Fruit fly (Drosophila melanogaster) whole organism, wandering third instar larva: ENCODE data around the gene Dpy-30L1.

ENCODE experiments used
- Abd-B ChIP-seq: fragments of >200 bp; optimal IDR thresholded peaks from 2 replicates; lab custom pipeline; 2017; ENCODE audit warnings: missing biosample characterization, missing genetic modification characterization
- CG32264 ChIP-seq: fragments of 200-800 bp; sonication (Bioruptor generic); optimal IDR thresholded peaks from 2 replicates; lab custom pipeline; 2016; ENCODE audit warnings: missing biosample characterization, missing genetic modification characterization
- CG9705 ChIP-seq: fragments of 200-800 bp; sonication (Bioruptor generic); optimal IDR thresholded peaks from 2 replicates; lab custom pipeline; 2018; ENCODE audit warnings: missing biosample characterization, mild to moderate bottlenecking, missing genetic modification characterization
- CrebA ChIP-seq: fragments of 200-800 bp; sonication (Bioruptor generic); optimal IDR thresholded peaks from 2 replicates; lab custom pipeline; 2016; ENCODE audit warnings: missing biosample characterization, mild to moderate bottlenecking, missing genetic modification characterization, borderline replicate concordance
- Dif ChIP-seq: fragments of 200-275, 200-300 bp; sonication (Bioruptor generic); optimal IDR thresholded peaks from 2 replicates; lab custom pipeline; 2018; ENCODE audit warnings: missing biosample characterization, missing genetic modification characterization; ENCODE audit not compliant: partially characterized antibody
- GATAd ChIP-seq: sonication (Bioruptor generic); optimal IDR thresholded peaks from 2 replicates; lab custom pipeline; 2016; ENCODE audit warnings: missing biosample characterization, missing genetic modification characterization
- HLH106 ChIP-seq: fragments of 200-800 bp; optimal IDR thresholded peaks from 3 replicates; lab custom pipeline; 2019; ENCODE audit warnings: missing biosample characterization, mild to moderate bottlenecking, missing genetic modification characterization, moderate library complexity
- Hr78 ChIP-seq: fragments of >200 bp; optimal IDR thresholded peaks from 2 replicates; lab custom pipeline; 2017; ENCODE audit warnings: missing biosample characterization, missing genetic modification characterization
- Hr83 ChIP-seq: fragments of 200-300 bp; sonication (Bioruptor generic); optimal IDR thresholded peaks from 2 replicates; lab custom pipeline; 2016; ENCODE audit warnings: missing biosample characterization, mild to moderate bottlenecking, missing genetic modification characterization, moderate library complexity; ENCODE audit not compliant: poor library complexity, severe bottlenecking
- Mio ChIP-seq: sonication (Bioruptor generic); optimal IDR thresholded peaks from 2 replicates; lab custom pipeline; 2016; ENCODE audit warnings: missing biosample characterization, missing genetic modification characterization
- Myc ChIP-seq: fragments of >200 bp; optimal IDR thresholded peaks from 2 replicates; lab custom pipeline; 2017
- OdsH ChIP-seq: fragments of 200-800 bp; sonication (Bioruptor generic); optimal IDR thresholded peaks from 2 replicates; lab custom pipeline; 2016; ENCODE audit warnings: missing biosample characterization, mild to moderate bottlenecking, missing genetic modification characterization
- Rel ChIP-seq, 2 experiments: fragments of 200-800 bp; sonication (Bioruptor generic) in 1 of 2; optimal IDR thresholded peaks; 2 replicates in 1 of 2; 3 replicates in 1 of 2; lab custom pipeline; 2016 to 2019; ENCODE audit warnings: mild to moderate bottlenecking in 2 of 2, missing biosample characterization in 2 of 2, missing genetic modification characterization in 2 of 2, moderate library complexity in 1 of 2
- Sp1 ChIP-seq: fragments of 200-800 bp; sonication (Bioruptor generic); optimal IDR thresholded peaks from 3 replicates; lab custom pipeline; 2019; ENCODE audit warnings: missing biosample characterization, mild to moderate bottlenecking, missing genetic modification characterization, moderate library complexity
- Vsx2 ChIP-seq: fragments of 200-300, 225-300 bp; sonication (Bioruptor generic); optimal IDR thresholded peaks from 2 replicates; lab custom pipeline; 2018; ENCODE audit warnings: missing biosample characterization, missing genetic modification characterization; ENCODE audit not compliant: partially characterized antibody
- br ChIP-seq: fragments of 200-800 bp; sonication (Bioruptor generic); optimal IDR thresholded peaks from 2 replicates; lab custom pipeline; 2016; ENCODE audit warnings: missing biosample characterization, missing genetic modification characterization
- brk ChIP-seq: fragments of 200-800 bp; sonication (Bioruptor generic); optimal IDR thresholded peaks from 2 replicates; lab custom pipeline; 2016; ENCODE audit warnings: missing biosample characterization, mild to moderate bottlenecking, missing genetic modification characterization
- dl ChIP-seq, 2 experiments: fragments of 175-275, 200-275 bp in 1 of 2; fragments of 200-275 bp in 1 of 2; sonication (Bioruptor generic); optimal IDR thresholded peaks; lab custom pipeline; 2018; ENCODE audit warnings: mild to moderate bottlenecking in 2 of 2, missing biosample characterization in 2 of 2, missing genetic modification characterization in 2 of 2, moderate library complexity in 2 of 2; ENCODE audit not compliant: partially characterized antibody in 2 of 2, insufficient read depth in 1 of 2
- dmrt93B ChIP-seq: fragments of 200-800 bp; sonication (Bioruptor generic); optimal IDR thresholded peaks from 2 replicates; lab custom pipeline; 2018; ENCODE audit warnings: missing biosample characterization, mild to moderate bottlenecking, missing genetic modification characterization
- dsf ChIP-seq: sonication (Bioruptor generic); optimal IDR thresholded peaks from 2 replicates; lab custom pipeline; 2016; ENCODE audit warnings: missing biosample characterization, missing genetic modification characterization, borderline replicate concordance
- foxo ChIP-seq, 2 experiments: fragments of 200-800 bp; sonication (Bioruptor generic); optimal IDR thresholded peaks; 2 replicates in 1 of 2; 3 replicates in 1 of 2; lab custom pipeline; 2016 to 2017; ENCODE audit warnings: missing biosample characterization in 2 of 2, missing genetic modification characterization in 2 of 2
- fru ChIP-seq: fragments of 200-800 bp; sonication (Bioruptor generic); optimal IDR thresholded peaks from 3 replicates; lab custom pipeline; 2016; ENCODE audit warnings: missing biosample characterization, mild to moderate bottlenecking, missing genetic modification characterization
- h ChIP-seq: fragments of 200-800 bp; sonication (Bioruptor generic); optimal IDR thresholded peaks from 3 replicates; lab custom pipeline; 2016; ENCODE audit warnings: missing biosample characterization, mild to moderate bottlenecking, missing genetic modification characterization
- psq ChIP-seq: fragments of 200-800 bp; sonication (Bioruptor generic); optimal IDR thresholded peaks from 3 replicates; lab custom pipeline; 2017; ENCODE audit warnings: missing biosample characterization, mild to moderate bottlenecking, missing genetic modification characterization, moderate library complexity
- rgr ChIP-seq: fragments of 200-800 bp; sonication (Bioruptor generic); optimal IDR thresholded peaks from 3 replicates; lab custom pipeline; 2016; ENCODE audit warnings: missing biosample characterization, mild to moderate bottlenecking, missing genetic modification characterization
- sv ChIP-seq: fragments of 200-800 bp; sonication (Bioruptor generic); optimal IDR thresholded peaks from 3 replicates; lab custom pipeline; 2016; ENCODE audit warnings: missing biosample characterization, missing genetic modification characterization
- tai ChIP-seq: sonication (Bioruptor generic); optimal IDR thresholded peaks from 2 replicates; lab custom pipeline; 2016; ENCODE audit warnings: missing biosample characterization, missing genetic modification characterization
- usp ChIP-seq: fragments of >200 bp; optimal IDR thresholded peaks from 2 replicates; lab custom pipeline; 2017; ENCODE audit warnings: missing biosample characterization, missing genetic modification characterization

The Dpy-30L1 gene

dm6 chr2L:10751879-10752620 is 19.6 kb downstream of the Dpy-30L1 start:
- no peak for TF ChIP-seq dl (GFP tag; optimal IDR thresholded peaks at IDR 0.05; lab: Kevin White, UChicago; ENCODE audit: insufficient read depth in 1 of 2, partially characterized antibody in 2 of 2)
- TF ChIP-seq sv, result peak; percentile 33

DNA sequence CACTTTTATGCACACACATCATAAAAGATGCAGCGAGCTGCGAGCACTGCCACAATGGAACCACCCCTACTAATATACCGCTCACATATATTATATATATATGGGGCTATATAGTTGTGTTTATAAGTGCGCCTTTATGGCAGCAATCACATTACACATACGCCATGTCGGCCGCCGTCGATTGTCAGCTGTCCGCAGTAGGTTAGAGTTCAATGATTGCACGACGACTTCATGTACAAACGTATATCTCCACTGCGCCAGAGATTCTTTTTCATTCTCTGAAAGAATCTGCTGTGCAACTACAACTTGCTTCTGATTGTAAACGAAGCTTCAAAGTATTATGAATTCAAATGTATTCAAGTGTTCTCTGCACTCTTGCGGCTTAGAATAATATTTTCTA is 20.2 kb downstream of the Dpy-30L1 start:
- no peak for TF ChIP-seq dl (GFP tag; optimal IDR thresholded peaks at IDR 0.05; lab: Kevin White, UChicago; ENCODE audit: insufficient read depth in 1 of 2, partially characterized antibody in 2 of 2)
- TF ChIP-seq, all 38 proteins: peak for 0

dm6 chr2L:10753618-10754017 is 21.2 kb downstream of the Dpy-30L1 start:
- TF ChIP-seq CG32264 (GFP tag; lab: Kevin White, UChicago), result no peak
- no peak for TF ChIP-seq brk (GFP tag; lab: Kevin White, UChicago)
- TF ChIP-seq CrebA (GFP tag; lab: Kevin White, UChicago), result no peak
- no peak for TF ChIP-seq Myc (lab: Kevin White, UChicago)
- TF ChIP-seq sv, result no peak
- no peak for TF ChIP-seq dmrt93B (GFP tag; lab: Kevin White, UChicago)

dm6 chr2L:10754599-10754998 is 22.1 kb downstream of the Dpy-30L1 start:
- TF ChIP-seq dl (GFP tag; optimal IDR thresholded peaks at IDR 0.05; lab: Kevin White, UChicago; ENCODE audit: insufficient read depth in 1 of 2, partially characterized antibody in 2 of 2), result no peak
- no peak for TF ChIP-seq brk (GFP tag; lab: Kevin White, UChicago)
- TF ChIP-seq fru (GFP tag; lab: Kevin White, UChicago), result no peak
- no peak for TF ChIP-seq Hr83 (GFP tag; lab: Kevin White, UChicago)
- TF ChIP-seq Sp1, result no peak
- TF ChIP-seq usp (GFP tag; lab: Kevin White, UChicago), result no peak
- no peak for TF ChIP-seq Mio (GFP tag; lab: Kevin White, UChicago)
- TF ChIP-seq br (GFP tag; lab: Kevin White, UChicago), result no peak
- no peak for TF ChIP-seq tai (GFP tag; lab: Kevin White, UChicago)
- TF ChIP-seq Vsx2 (GFP tag; lab: Kevin White, UChicago), result no peak
- TF ChIP-seq HLH106 (tag; lab: Kevin White, UChicago), result no peak

DNA sequence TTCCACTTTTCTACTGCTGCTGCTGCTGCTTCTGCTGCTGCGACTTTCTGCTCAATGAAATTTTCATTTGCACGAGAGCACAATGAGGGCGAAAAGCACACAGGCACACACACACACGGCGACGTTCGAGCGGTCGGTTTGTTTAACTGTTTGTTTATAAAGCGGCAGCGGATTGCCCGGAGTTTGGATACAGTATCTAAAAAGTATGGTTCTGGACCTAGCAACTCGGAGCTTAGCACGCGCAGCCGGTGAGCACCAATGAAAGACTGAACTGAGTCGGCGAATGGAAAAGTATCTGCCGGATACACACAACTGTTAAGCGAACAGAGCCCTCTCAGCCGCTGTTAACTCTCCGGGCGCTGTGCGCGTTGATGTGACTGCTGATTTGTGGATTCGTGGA is 23.6 kb downstream of the Dpy-30L1 start, which contains the start of gene CG17124:
Gene CG17124 (minus strand): TSS at position 277 of the 400 bp plus-strand sequence.
- TF ChIP-seq brk (GFP tag; lab: Kevin White, UChicago), result no peak
- TF ChIP-seq Sp1, result peak; percentile 7
- TF ChIP-seq dsf (GFP tag; lab: Kevin White, UChicago), result no peak
- no peak for TF ChIP-seq CG32264 (GFP tag; lab: Kevin White, UChicago)
- no peak for TF ChIP-seq usp (GFP tag; lab: Kevin White, UChicago)
- no peak for TF ChIP-seq tai (GFP tag; lab: Kevin White, UChicago)
- peak; percentile 48 for TF ChIP-seq rgr (GFP tag; lab: Kevin White, UChicago)
- TF ChIP-seq Rel (GFP tag; optimal IDR thresholded peaks at IDR 0.05; lab: Kevin White, UChicago), result no peak
- TF ChIP-seq Rel (tag; optimal IDR thresholded peaks at IDR 0.05; lab: Kevin White, UChicago), result peak; percentile 22
- TF ChIP-seq GATAd, result no peak
- TF ChIP-seq Vsx2 (GFP tag; lab: Kevin White, UChicago), result no peak
- TF ChIP-seq HLH106 (tag; lab: Kevin White, UChicago), result peak; percentile 7
- no peak for TF ChIP-seq Abd-B
- peak; percentile 55 for TF ChIP-seq Dif
- TF ChIP-seq foxo (GFP tag; optimal IDR thresholded peaks at IDR 0.05; lab: Kevin White, UChicago), result peak in 1 of 2 experiments; percentile 26
- peak; percentile 15 for TF ChIP-seq h (GFP tag; lab: Kevin White, UChicago)
- no peak for TF ChIP-seq OdsH
- TF ChIP-seq CG9705, result no peak
- TF ChIP-seq Hr78, result no peak
- TF ChIP-seq psq (GFP tag; lab: Kevin White, UChicago), result no peak
- TF ChIP-seq Myc (lab: Kevin White, UChicago), result no peak
- TF ChIP-seq fru (GFP tag; lab: Kevin White, UChicago), result no peak
